Fruit fly (Drosophila melanogaster) S2 (cell line): ENCODE results near the gene CG44001.

Experiments used
- CG8478 ChIP-seq: fragments of >200 bp; optimal IDR thresholded peaks from 2 replicates; lab custom pipeline; 2018
- CTCF ChIP-seq, 2 experiments: fragments of >200 bp; optimal IDR thresholded peaks; 2 replicates each; lab custom pipeline; 2018

CG44001 gene

DNA sequence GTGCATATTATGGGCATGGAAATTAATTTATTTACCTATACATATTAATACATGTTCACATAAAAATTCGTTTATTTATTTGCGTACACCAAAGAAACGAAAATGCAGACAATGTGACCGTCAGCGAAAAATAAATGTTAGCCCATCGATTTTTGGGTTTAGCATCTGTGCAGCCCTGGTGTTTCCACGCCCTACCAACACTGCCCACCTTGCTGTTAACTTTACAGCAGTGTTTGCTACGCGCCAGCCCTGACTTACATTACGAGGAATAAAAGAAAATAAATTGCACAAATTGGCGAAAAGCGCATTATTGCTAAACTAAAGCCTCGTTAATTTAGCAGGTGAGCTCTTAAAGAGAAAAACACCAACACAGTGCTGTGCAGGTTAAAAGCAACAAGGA lies at the start of gene CG44001, which contains the start of the genes CG33995 and CG44000:
Gene CG44001, plus strand, starts transcription at position 228 of the 400 bp plus-strand sequence.
Gene CG33995, plus strand, starts transcription at position 228 of the 400 bp plus-strand sequence.
Gene CG44000, plus strand, starts transcription at position 228 of the 400 bp plus-strand sequence.
- TF ChIP-seq CG8478 (lab: Kevin White, UChicago), result no peak
- peak in 1 of 2 experiments; percentile 23 for TF ChIP-seq CTCF (optimal IDR thresholded peaks at IDR 0.05; lab: Kevin White, UChicago)

DNA sequence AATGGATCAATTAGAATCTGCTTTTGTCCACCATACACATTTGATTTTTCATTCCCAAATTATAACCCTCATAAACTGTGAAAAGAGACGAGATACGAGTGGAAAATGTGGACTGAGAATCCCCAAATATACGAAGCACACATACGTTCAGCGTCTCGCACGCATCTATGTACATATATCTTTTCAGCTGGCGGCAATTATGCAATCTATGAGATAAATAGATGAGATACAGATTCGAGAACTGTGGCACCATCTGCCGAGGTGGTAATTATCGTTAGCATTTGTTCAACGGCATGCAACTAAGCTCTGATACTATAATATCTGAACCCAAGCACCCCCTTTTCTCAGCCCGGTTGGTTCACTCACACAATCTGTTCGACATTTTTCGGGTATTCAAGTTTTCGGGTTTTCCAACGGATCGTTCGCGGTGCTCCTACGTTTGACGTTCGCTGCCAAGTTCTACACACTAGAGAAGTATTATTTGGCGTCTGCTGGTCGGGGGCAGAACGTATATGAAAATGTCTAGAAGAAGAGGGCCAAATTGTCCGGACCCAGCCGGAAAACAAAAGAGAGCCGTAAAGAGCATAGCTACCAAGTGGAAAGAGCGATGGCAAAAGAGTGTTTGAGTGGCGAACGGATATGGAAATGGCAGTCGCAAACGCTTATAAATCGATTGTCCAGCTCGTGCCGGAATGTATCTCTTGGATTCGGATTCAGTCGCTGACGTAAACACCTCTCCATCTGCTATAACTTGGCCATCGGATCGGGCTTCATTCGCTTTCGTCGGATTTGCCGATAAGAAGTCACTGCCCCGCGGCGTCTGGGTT lies 47.8 kb upstream of the CG44001 start:
- no peak for TF ChIP-seq CG8478 (lab: Kevin White, UChicago)
- no peak for TF ChIP-seq CTCF (optimal IDR thresholded peaks at IDR 0.05; lab: Kevin White, UChicago)

DNA sequence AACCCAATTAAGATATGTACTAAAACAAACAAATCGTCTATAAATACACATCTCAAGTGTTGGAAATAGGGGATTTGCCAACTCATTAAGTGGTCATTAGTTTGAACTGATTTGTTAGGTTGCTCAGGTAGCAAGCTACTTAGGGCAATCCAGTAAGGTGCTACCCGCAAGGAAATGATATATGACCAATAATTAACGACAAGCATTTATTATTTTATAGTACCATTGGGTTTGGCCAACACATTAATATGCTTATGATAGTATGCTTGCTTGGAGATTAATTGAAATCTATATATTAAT lies 47.3 kb upstream of the CG44001 start:
- no peak for TF ChIP-seq CTCF (optimal IDR thresholded peaks at IDR 0.05; lab: Kevin White, UChicago)
- TF ChIP-seq CG8478 (lab: Kevin White, UChicago), result no peak

DNA sequence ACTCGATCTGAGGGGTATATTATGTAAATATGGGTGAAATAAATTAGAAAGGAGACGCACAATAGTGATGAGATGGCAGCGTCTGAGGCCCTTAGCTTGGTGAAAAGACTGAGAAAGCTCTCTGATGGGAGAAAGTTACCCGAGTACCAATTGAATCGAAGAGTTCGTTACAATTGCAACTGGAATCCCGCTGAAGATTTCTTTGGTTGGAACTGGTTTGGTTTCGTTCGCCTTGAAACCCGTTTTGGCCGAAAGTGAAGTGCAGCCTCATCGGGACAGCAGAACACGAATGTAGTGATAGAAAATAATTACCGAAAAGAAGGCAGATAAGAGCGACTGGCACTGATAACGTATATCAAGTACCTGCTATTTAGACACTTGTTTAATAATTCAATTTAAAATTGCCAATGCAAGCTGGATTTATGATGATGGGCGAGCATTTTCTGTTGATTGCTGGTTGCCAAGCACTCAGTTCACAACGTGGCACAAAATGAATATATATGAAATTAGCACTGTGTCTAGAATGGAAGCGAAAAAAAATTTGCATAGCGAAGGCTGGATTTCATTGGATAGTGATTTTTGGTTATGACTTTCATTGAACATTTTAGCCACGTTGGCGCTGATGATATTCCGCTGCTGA lies 46.7 kb upstream of the CG44001 start:
- TF ChIP-seq CG8478 (lab: Kevin White, UChicago) (no peak), CTCF (optimal IDR thresholded peaks at IDR 0.05; lab: Kevin White, UChicago) (no peak)

DNA sequence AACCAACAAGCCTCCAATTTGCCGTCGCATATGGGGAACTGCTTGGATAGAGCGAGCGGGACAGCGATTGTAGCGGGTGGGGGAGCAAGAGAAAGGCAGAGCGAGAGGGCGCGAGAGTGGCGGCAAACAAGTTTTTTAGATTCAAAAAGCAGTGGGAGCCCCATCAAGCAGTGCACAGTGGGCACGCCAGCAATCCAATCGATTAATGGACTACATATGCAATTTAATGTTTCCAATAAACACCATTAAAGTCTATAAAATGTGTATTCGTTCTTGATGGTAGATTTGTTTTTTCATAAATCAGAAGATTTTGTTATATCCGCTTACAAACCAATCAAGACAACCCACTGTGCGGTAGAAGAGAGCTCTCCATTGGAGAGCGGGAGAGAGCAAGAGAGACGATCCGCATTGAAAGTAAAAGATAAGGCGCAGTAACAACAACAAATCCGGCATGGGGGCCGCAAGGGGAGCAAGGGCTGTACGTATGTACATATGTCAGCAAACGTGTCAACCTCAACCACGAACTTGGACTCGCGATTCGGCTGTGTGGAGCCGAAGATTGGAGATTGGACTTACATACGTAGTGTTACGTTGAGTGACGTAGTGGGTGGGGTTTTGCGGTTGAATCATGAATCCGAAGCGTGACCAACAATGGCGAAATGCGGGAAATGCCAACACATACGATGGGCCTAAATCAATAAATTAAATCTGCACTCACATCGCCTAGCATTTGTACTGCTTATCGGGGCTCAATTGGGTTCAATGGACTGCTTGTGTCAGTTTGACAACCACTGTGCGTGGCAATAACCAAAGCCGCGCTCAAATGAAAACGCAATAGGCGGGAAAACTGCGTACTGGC lies 45.4 kb upstream of the CG44001 start:
- TF ChIP-seq CG8478 (lab: Kevin White, UChicago) (no peak), CTCF (optimal IDR thresholded peaks at IDR 0.05; lab: Kevin White, UChicago) (peak; percentile 40 to 43)

DNA sequence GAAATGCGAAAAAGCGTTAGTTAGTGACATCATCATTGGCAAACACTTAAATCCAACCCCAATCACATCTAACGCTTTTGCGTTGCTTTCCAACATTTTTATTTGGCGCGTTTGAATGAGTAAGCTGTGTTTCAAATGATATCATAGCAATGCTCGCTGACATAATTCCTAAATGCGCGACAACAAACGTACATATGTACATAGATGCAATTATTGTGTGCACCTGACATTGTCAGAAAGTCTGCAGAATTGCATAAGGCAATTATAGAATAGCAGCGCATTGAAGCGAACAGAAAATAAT lies 44.9 kb upstream of the CG44001 start:
- TF ChIP-seq CG8478 (lab: Kevin White, UChicago), result no peak
- TF ChIP-seq CTCF (optimal IDR thresholded peaks at IDR 0.05; lab: Kevin White, UChicago), result no peak

DNA sequence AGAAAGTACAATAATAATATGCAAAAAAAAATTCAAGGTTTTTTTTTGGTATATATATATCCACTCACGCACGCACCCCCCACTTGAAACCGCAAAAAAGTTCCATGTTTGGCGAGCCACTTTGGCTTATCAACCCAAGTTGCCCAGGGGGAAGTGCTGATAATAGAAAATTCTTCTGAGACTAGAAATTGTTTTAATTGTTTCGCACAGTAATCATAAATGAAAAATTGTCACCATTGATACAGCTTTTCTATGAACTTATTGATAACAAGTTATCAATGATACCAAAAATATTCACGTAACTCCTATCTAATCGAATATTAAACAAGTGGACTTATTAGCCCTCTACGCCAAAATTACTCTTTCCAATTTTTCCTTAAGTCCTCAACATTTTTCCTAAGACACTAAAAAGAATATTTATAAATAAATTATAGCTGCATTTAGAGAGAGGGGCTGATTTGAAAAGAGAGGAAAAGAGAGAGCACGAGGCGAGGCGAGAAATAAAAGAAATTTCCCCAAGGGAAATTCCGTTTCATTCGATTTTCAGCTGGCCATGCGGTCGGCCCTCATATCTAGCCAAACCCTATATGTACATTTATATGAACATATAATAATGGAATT lies 44.4 kb upstream of the CG44001 start:
- TF ChIP-seq CG8478 (lab: Kevin White, UChicago), result no peak
- no peak for TF ChIP-seq CTCF (optimal IDR thresholded peaks at IDR 0.05; lab: Kevin White, UChicago)

DNA sequence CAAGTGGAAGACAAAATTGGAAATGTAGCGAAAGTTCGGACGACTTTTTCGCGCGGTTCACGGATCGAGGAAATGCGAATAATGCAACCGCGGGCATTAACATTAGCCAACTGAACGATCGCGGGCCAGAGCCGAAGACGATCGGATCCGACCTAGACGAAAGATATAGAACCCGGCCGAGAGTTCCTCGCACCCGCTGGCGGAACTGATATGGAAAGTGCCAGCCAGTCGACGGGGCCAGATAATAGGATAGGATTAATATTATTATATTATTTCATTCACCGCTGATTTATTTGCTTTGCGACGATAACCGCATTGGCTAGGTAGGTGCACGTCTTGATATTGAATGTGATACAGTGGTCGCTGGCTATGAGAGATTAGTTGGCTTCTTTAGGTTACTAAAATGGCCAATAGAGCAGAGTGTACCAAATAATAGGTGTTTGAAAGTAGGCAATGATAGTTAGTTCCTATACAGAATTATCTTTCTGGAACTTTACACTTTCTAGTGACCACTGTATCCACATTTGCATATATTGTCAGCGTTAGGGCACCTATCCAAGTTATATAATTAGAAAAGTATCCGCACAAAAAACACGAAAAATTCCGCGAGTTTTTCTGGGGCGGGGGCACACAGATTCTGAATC lies 43.6 kb upstream of the CG44001 start:
- no peak for TF ChIP-seq CTCF (optimal IDR thresholded peaks at IDR 0.05; lab: Kevin White, UChicago)
- no peak for TF ChIP-seq CG8478 (lab: Kevin White, UChicago)

DNA sequence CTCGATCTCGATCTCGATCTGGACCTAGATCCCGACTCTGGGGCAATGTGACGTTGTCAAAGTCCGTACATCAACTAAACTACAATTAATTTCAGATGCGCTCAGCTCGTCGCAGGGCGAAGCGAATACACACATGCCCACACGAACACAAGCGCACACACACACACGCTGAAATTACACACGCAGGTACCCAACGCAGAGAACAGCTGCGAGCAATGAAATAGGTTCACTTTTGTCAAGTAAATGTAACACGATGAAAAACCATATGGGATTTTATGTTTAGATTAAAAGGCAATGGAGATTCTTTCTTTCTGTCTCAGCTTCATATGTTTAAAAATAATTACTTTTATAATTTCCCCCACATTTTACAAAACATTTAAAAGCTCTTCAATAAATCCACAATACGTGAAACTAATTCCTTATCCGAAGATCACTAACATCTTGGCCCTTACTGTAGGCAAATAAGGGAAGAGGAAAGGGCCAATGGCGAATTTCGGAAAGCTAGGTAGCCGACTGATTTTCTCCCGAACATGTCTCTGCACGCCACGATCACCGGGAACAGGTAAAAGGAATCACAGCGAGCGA lies 42.7 kb upstream of the CG44001 start:
- TF ChIP-seq CG8478 (lab: Kevin White, UChicago), result no peak
- TF ChIP-seq CTCF (optimal IDR thresholded peaks at IDR 0.05; lab: Kevin White, UChicago), result no peak

DNA sequence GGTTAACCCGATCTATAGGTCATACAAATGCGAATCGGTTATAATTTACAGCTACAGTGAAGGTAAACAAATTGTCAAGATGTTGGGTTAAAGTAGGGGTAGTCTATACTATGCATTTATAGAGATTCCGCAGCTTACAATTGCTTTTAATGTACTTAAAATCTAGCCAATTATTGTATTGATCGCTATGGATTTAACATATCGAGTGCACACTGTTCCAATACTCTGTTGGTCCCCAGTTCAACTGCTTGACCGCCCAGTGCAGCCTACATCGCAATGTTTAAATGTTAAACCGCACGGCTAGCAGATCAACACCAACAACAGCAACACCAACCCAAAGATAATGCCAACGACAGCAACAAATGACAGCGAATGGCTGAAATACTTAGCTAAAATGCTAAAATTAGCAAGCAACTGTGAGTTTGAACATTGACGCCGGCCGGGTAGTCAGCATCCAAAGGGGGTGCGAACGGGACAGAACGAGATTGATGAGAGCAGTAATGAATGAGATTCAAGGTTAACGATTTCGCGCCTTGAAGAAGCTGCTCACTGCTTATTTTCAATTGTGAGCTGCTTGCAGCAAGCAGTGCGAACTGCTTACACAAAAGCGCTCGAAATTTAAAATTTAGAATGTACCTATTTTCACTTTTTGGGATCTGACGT lies 42.0 kb upstream of the CG44001 start:
- TF ChIP-seq CG8478 (lab: Kevin White, UChicago) (no peak), CTCF (optimal IDR thresholded peaks at IDR 0.05; lab: Kevin White, UChicago) (peak; percentile 31 to 47)

DNA sequence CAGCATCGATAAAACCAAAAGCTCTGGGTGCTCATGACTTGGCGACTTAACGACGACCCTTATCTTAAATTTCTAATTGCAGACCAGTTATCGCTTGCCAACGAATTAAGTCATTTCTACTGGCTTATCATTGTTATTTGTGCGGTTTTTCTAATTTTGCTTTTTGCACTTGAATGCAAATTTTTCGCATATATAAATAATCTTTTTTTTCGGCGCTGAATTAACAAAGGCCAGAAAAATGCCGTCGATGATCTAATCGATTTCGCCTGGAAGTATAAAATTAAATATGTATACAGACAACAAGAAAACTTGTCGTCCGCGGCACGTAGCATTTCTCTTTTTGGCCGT lies 41.5 kb upstream of the CG44001 start:
- TF ChIP-seq CTCF (optimal IDR thresholded peaks at IDR 0.05; lab: Kevin White, UChicago) (no peak), CG8478 (lab: Kevin White, UChicago) (no peak)

DNA sequence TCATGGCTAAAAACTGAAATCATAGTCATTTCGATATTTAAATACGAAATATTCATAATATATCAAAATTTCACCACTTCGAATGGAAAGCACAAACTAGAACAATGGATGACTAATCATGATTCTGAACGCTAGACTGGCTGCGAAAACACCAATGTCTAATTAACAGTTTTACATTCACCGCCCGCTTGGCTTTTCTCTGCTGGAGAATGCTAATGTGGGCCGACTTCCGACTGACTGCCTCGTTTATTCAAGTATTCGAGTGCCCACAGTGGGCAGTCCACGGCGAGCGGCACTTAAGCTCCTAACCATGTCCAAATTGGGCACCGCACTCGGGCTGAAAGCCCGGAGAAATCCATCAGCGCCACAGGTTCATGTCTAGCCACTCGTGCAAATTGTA lies 41.0 kb upstream of the CG44001 start:
- TF ChIP-seq CTCF (optimal IDR thresholded peaks at IDR 0.05; lab: Kevin White, UChicago), result no peak
- TF ChIP-seq CG8478 (lab: Kevin White, UChicago), result no peak

DNA sequence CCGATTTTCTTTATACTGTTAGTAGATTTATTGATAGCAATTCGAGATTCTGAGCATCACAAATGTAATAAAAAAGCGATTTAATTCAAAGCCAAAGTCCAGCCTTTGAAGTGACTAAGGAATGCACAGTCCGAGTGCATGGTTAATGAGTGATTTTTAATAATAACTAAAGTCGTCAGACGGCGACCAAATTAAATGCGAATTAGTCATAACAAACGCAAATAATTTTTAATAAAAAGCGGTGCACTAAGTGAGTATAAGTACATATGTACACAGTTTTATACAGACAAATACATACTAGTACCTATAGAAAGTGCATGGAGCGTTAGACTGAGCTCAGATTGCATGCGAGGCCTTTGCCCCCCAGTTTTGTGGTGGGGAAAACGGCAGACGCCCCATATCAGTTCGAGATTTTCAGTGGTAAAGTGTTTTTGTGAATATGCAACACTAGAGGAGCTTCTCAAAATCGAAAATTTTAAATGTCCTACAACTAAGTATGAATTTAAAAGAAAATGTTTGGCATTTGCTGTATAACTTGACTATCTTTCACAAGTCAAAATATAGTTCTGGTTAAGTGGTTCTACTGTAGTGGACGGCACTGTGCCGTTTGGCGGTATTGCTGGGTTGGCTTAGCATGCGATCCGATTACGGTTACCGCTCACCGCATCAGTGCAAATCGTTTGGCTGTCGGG lies 40.2 kb upstream of the CG44001 start:
- no peak for TF ChIP-seq CTCF (optimal IDR thresholded peaks at IDR 0.05; lab: Kevin White, UChicago)
- TF ChIP-seq CG8478 (lab: Kevin White, UChicago), result no peak
